Worm (Caenorhabditis elegans) whole organism, mixed stage, embryonic: ENCODE data around the gene F52H2.15.
A peak's percentile ranks its signal among the peaks of the same experiment; 100 is the strongest.

Source experiments
- M03D4.4 ChIP-seq: sonication (generic microtip); optimal IDR thresholded peaks from 2 replicates; lab custom pipeline; 2017; ENCODE audit warnings: mild to moderate bottlenecking, missing genetic modification characterization, missing compliant biosample characterization
- bed-3 ChIP-seq: fragments of 200-800 bp; sonication (Bioruptor generic); optimal IDR thresholded peaks from 3 replicates; lab custom pipeline; 2018; ENCODE audit warnings: mild to moderate bottlenecking, missing genetic modification characterization, moderate library complexity, missing compliant biosample characterization
- blmp-1 ChIP-seq: fragments of 150-350 bp; optimal IDR thresholded peaks from 2 replicates; lab custom pipeline; 2014; ENCODE audit warnings: missing biosample characterization, missing genetic modification characterization
- ceh-39 ChIP-seq: fragments of 150-350 bp; optimal IDR thresholded peaks from 2 replicates; lab custom pipeline; 2014; ENCODE audit warnings: missing biosample characterization, missing genetic modification characterization
- ceh-83 ChIP-seq: fragments of 200-800 bp; sonication (Bioruptor generic); optimal IDR thresholded peaks from 2 replicates; lab custom pipeline; 2018; ENCODE audit warnings: mild to moderate bottlenecking, missing genetic modification characterization, missing compliant biosample characterization
- ces-1 ChIP-seq: fragments of 150-350 bp; optimal IDR thresholded peaks from 2 replicates; lab custom pipeline; 2014; ENCODE audit warnings: missing biosample characterization, missing genetic modification reagents, missing genetic modification characterization
- cnd-1 ChIP-seq: fragments of 200-800 bp; sonication (Bioruptor generic); optimal IDR thresholded peaks from 2 replicates; lab custom pipeline; 2018; ENCODE audit warnings: mild to moderate bottlenecking, missing genetic modification characterization, missing compliant biosample characterization
- drap-1 ChIP-seq: fragments of 200-800 bp; sonication (Bioruptor generic); optimal IDR thresholded peaks from 3 replicates; lab custom pipeline; 2018; ENCODE audit warnings: mild to moderate bottlenecking, missing genetic modification characterization, missing compliant biosample characterization
- elt-1 ChIP-seq: sonication (generic microtip); optimal IDR thresholded peaks from 2 replicates; lab custom pipeline; 2017; ENCODE audit warnings: missing genetic modification characterization, mild to moderate bottlenecking, missing compliant biosample characterization, antibody characterized with exemption, moderate library complexity, borderline replicate concordance; ENCODE audit not compliant: insufficient read depth
- elt-3 ChIP-seq: fragments of 150-350 bp; optimal IDR thresholded peaks from 2 replicates; lab custom pipeline; 2014; ENCODE audit warnings: missing biosample characterization, missing genetic modification characterization
- flh-1 ChIP-seq: fragments of 200-800 bp; sonication (Bioruptor generic); optimal IDR thresholded peaks from 2 replicates; lab custom pipeline; 2018; ENCODE audit warnings: mild to moderate bottlenecking, missing genetic modification characterization, moderate library complexity, missing compliant biosample characterization
- hlh-1 ChIP-seq: fragments of 150-350 bp; optimal IDR thresholded peaks from 2 replicates; lab custom pipeline; 2014; ENCODE audit warnings: missing biosample characterization, missing genetic modification reagents, missing genetic modification characterization
- lin-13 ChIP-seq: fragments of 150-350 bp; optimal IDR thresholded peaks from 2 replicates; lab custom pipeline; 2014; ENCODE audit warnings: missing biosample characterization, missing genetic modification characterization
- lin-32 ChIP-seq: fragments of 200-800 bp; sonication (Bioruptor generic); optimal IDR thresholded peaks from 2 replicates; lab custom pipeline; 2018; ENCODE audit warnings: mild to moderate bottlenecking, missing genetic modification characterization, missing compliant biosample characterization
- lsy-2 ChIP-seq: fragments of 150-350 bp; optimal IDR thresholded peaks from 2 replicates; lab custom pipeline; 2014; ENCODE audit warnings: missing biosample characterization, missing genetic modification characterization
- mls-2 ChIP-seq: sonication (generic microtip); optimal IDR thresholded peaks from 2 replicates; lab custom pipeline; 2016; ENCODE audit warnings: mild to moderate bottlenecking, missing genetic modification characterization, moderate library complexity, missing compliant biosample characterization
- nhr-12 ChIP-seq: fragments of 150-350 bp; optimal IDR thresholded peaks from 2 replicates; lab custom pipeline; 2014; ENCODE audit warnings: missing biosample characterization, missing genetic modification characterization
- nhr-237 ChIP-seq: fragments of 150-350 bp; optimal IDR thresholded peaks from 2 replicates; lab custom pipeline; 2014; ENCODE audit warnings: missing biosample characterization, missing genetic modification characterization
- nhr-28 ChIP-seq: fragments of 150-350 bp; optimal IDR thresholded peaks from 2 replicates; lab custom pipeline; 2014; ENCODE audit warnings: missing biosample characterization, missing genetic modification characterization
- pha-4 ChIP-seq: fragments of 150-350 bp; optimal IDR thresholded peaks from 2 replicates; lab custom pipeline; 2018; ENCODE audit warnings: missing biosample characterization, missing genetic modification reagents, missing genetic modification characterization
- sptf-1 ChIP-seq: sonication (generic microtip); optimal IDR thresholded peaks from 2 replicates; lab custom pipeline; 2017; ENCODE audit warnings: mild to moderate bottlenecking, missing genetic modification characterization, moderate library complexity, missing compliant biosample characterization
- tbx-8 ChIP-seq: fragments of 200-800 bp; sonication (Bioruptor generic); optimal IDR thresholded peaks from 2 replicates; lab custom pipeline; 2018; ENCODE audit warnings: mild to moderate bottlenecking, missing genetic modification characterization, moderate library complexity, missing compliant biosample characterization
- unc-120 ChIP-seq: sonication (generic microtip); optimal IDR thresholded peaks from 2 replicates; lab custom pipeline; 2017; ENCODE audit warnings: missing genetic modification characterization, missing compliant biosample characterization; ENCODE audit not compliant: poor library complexity, severe bottlenecking
- unc-39 ChIP-seq: fragments of 150-350 bp; optimal IDR thresholded peaks from 2 replicates; lab custom pipeline; 2014; ENCODE audit warnings: missing biosample characterization, missing genetic modification characterization
- unc-62 ChIP-seq: fragments of 150-350 bp; optimal IDR thresholded peaks from 2 replicates; lab custom pipeline; 2014; ENCODE audit warnings: missing biosample characterization, missing genetic modification reagents, missing genetic modification characterization
- zip-8 ChIP-seq: fragments of 150-350 bp; optimal IDR thresholded peaks from 2 replicates; lab custom pipeline; 2014; ENCODE audit warnings: missing biosample characterization, missing genetic modification characterization
- ztf-11 ChIP-seq: fragments of 150-350 bp; optimal IDR thresholded peaks from 2 replicates; lab custom pipeline; 2014; ENCODE audit warnings: missing biosample characterization, missing genetic modification characterization

Gene F52H2.15

ce11 chrX:2592670-2593280 is 27.6 kb downstream of the F52H2.15 start:
- no peak for TF ChIP-seq nhr-237 (tag; lab: Kevin White, UChicago)
- TF ChIP-seq elt-3 (tag; lab: Kevin White, UChicago): no peak
- no peak for TF ChIP-seq blmp-1 (tag; lab: Kevin White, UChicago)
- no peak for TF ChIP-seq cnd-1
- TF ChIP-seq lin-32 (GFP tag; lab: Kevin White, UChicago): no peak
- TF ChIP-seq nhr-28 (tag; lab: Kevin White, UChicago): no peak
- no peak for TF ChIP-seq flh-1 (GFP tag; lab: Kevin White, UChicago)
- no peak for TF ChIP-seq unc-39
- no peak for TF ChIP-seq nhr-12
- TF ChIP-seq zip-8 (tag; lab: Kevin White, UChicago): no peak
- no peak for TF ChIP-seq elt-1 (tag; lab: Kevin White, UChicago)
- TF ChIP-seq unc-120 (tag; lab: Kevin White, UChicago): no peak
- no peak for TF ChIP-seq unc-62
- no peak for TF ChIP-seq M03D4.4
- no peak for TF ChIP-seq pha-4 (tag; lab: Kevin White, UChicago)

- no peak for TF ChIP-seq sptf-1
- no peak for TF ChIP-seq pha-4 (tag; lab: Kevin White, UChicago)
- no peak for TF ChIP-seq M03D4.4
- no peak for TF ChIP-seq tbx-8 (GFP tag; lab: Kevin White, UChicago)
These were observed 28.5 kb downstream of the F52H2.15 start, which contains the start of the genes nhr-40 and T03G6.7 for ce11 chrX:2593703-2594102. Gene nhr-40, plus strand, starts transcription at chrX:2594003. Gene T03G6.7, plus strand, starts transcription at chrX:2594039.

ce11 chrX:2595027-2595756 is 30.0 kb downstream of the F52H2.15 start:
- TF ChIP-seq drap-1 (GFP tag; lab: Kevin White, UChicago) (no peak), hlh-1 (tag; lab: Kevin White, UChicago) (peak; percentile 65), tbx-8 (GFP tag; lab: Kevin White, UChicago) (no peak), unc-120 (tag; lab: Kevin White, UChicago) (peak; percentile 8), nhr-12 (no peak), unc-62 (peak; percentile 57), nhr-237 (tag; lab: Kevin White, UChicago) (no peak), lin-13 (tag; lab: Kevin White, UChicago) (no peak), bed-3 (GFP tag; lab: Kevin White, UChicago) (no peak)

- TF ChIP-seq ztf-11 (tag; lab: Kevin White, UChicago): no peak
- no peak for TF ChIP-seq M03D4.4
- TF ChIP-seq, all 35 proteins: peak for 0
These were observed 30.6 kb downstream of the F52H2.15 start for ce11 chrX:2595757-2596059.

ce11 chrX:2596605-2597004 is 31.4 kb downstream of the F52H2.15 start:
- TF ChIP-seq unc-39: no peak

- TF ChIP-seq ceh-39 (tag; lab: Kevin White, UChicago) (no peak), mls-2 (peak; percentile 47), unc-120 (tag; lab: Kevin White, UChicago) (peak; percentile 100), unc-39 (no peak), lsy-2 (tag; lab: Kevin White, UChicago) (peak; percentile 7), unc-62 (peak; percentile 44), ces-1 (GFP tag; lab: Kevin White, UChicago) (peak; percentile 36), cnd-1 (no peak), elt-1 (tag; lab: Kevin White, UChicago) (no peak), ceh-83 (GFP tag; lab: Kevin White, UChicago) (no peak), sptf-1 (peak; percentile 43)
These were observed 33.7 kb downstream of the F52H2.15 start for ce11 chrX:2598833-2599279.
